Worm (Caenorhabditis elegans): ENCODE data around the gene lgc-45.
A peak's percentile ranks its signal among the peaks of the same experiment; 100 is the strongest.

lgc-45 gene

DNA sequence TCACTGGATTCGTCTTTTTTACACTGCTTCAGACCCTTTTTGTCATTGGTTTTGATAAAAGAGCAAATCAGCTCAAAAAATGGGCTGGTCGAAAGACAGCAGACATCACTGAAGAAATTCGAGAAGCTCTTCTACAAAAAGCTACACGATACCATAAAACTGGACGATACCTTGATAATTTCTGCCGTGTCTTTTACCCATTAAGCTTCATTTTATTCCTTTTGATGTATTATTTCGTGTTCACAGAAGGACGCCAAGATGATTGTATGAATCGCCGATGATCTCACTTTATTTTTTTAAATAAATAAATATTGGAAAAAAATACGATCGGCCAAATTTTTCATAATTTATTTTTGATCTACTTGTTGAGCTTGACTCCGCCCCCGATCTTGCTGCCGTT lies 9.8 kb downstream of the lgc-45 start:
- no peak for TF ChIP-seq elt-1 (tag; optimal IDR thresholded peaks at IDR 0.05; ENCODE audit: borderline replicate concordance, insufficient read depth)
- no peak for TF ChIP-seq M03D4.4 (tag; optimal IDR thresholded peaks at IDR 0.05)
- no peak for TF ChIP-seq snpc-4 (tag; optimal IDR thresholded peaks at IDR 0.05)
- no peak for TF ChIP-seq pha-4 (tag; optimal IDR thresholded peaks at IDR 0.05)

DNA sequence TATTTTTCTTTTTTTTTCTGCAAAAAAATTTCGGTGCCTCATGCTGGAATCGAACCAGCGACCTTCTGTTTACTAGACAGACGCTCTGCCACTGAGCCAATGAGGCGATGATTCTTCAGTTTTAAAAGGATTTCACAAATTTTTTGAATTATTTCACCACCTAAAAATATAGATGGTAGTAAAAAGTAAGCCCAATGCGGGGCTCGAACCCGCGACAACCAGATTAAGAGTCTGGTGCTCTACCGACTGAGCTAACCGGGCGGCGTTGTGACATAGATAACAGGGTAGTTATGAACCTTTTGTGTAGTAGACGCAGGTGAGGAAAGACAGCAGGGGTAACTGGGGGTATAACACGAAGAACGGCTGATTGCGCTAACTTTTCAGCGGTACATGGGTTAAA lies 10.3 kb downstream of the lgc-45 start:
- TF ChIP-seq drap-1 (GFP tag; optimal IDR thresholded peaks at IDR 0.05) = peak; percentile 52
- peak; percentile 18 for TF ChIP-seq tbx-8 (GFP tag; optimal IDR thresholded peaks at IDR 0.05)
- TF ChIP-seq ceh-83 (GFP tag; optimal IDR thresholded peaks at IDR 0.05) = peak; percentile 85
- peak; percentile 4 for TF ChIP-seq mls-2 (tag; optimal IDR thresholded peaks at IDR 0.05)
- peak; percentile 72 for TF ChIP-seq cnd-1 (tag; optimal IDR thresholded peaks at IDR 0.05)
- peak; percentile 68 for TF ChIP-seq M03D4.4 (tag; optimal IDR thresholded peaks at IDR 0.05)
- peak; percentile 58 for TF ChIP-seq sptf-1 (tag; optimal IDR thresholded peaks at IDR 0.05)
- TF ChIP-seq ham-2 (GFP tag; optimal IDR thresholded peaks at IDR 0.05) = peak; percentile 41
- TF ChIP-seq ceh-43 (GFP tag; optimal IDR thresholded peaks at IDR 0.05) = peak; percentile 39
- TF ChIP-seq bed-3 (GFP tag; optimal IDR thresholded peaks at IDR 0.05) = peak; percentile 56
- TF ChIP-seq unc-120 (tag; optimal IDR thresholded peaks at IDR 0.05; ENCODE audit: poor library complexity, severe bottlenecking) = peak; percentile 60
- TF ChIP-seq lin-13 (tag; optimal IDR thresholded peaks at IDR 0.05) = peak; percentile 8
- TF ChIP-seq sem-2 (GFP tag; optimal IDR thresholded peaks at IDR 0.05) = peak; percentile 59

DNA sequence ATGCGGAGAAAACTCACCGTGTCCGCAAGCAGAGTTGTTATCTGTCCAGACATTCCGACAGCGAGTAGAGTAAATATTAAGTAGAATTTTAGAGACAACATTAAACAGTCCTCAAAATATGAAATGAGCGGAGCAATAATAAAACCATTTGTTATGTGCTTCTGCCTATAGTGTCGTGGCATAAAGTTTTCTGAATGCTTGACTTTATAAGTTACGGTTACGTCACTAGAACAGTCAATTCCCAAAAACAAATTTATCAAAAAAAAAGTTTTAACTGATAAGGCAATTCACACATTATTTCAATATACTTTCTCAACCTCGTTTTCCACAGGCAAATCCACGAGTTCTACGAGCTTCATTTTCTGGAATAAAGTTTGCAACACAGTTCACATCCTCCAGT lies 11.8 kb downstream of the lgc-45 start, which contains the start of gene clec-127:
Gene clec-127, minus strand, starts transcription at position 101 of the 400 bp plus-strand sequence.
- no peak for TF ChIP-seq pha-4 (tag; optimal IDR thresholded peaks at IDR 0.05)
- TF ChIP-seq blmp-1 (tag; optimal IDR thresholded peaks at IDR 0.05) = no peak
- no peak for TF ChIP-seq nhr-2 (tag; optimal IDR thresholded peaks at IDR 0.05)
- no peak for TF ChIP-seq bed-3 (GFP tag; optimal IDR thresholded peaks at IDR 0.05)
- no peak for TF ChIP-seq ceh-43 (GFP tag; optimal IDR thresholded peaks at IDR 0.05)

DNA sequence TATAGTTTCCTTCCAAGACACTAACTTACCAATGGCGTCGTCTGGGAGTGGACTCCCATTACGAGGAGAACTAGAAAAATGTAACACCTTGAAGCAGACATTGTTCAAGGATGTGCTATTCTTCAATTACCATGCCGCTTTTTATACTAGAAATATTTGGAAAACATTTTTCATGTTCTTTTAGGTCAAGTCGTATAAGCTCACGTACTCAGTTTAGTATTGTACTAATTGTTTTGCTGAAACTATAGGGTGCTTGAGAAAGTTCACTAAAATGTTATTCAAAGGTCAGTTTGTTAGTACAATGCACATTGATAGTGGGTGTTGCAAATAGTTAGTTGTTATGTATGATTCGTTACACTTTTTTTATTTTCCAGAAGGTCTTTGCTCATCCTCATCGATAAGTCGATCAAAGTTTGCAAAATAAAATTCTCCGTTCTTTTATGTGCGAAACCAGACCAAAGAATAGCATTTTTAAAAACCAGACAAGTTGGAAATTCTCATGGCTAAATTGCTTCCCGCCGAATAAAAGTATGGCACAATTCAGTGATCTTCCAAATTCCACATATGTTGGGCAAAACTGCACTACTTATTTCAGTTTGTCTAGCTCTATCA lies 13.8 kb downstream of the lgc-45 start, which contains the start of the genes clec-128 and clec-129:
Gene clec-128, minus strand, starts transcription at position 101 of the 612 bp plus-strand sequence.
Gene clec-129, plus strand, starts transcription at position 562 of the 612 bp plus-strand sequence.
- TF ChIP-seq lsy-2 (tag; optimal IDR thresholded peaks at IDR 0.05) = no peak
- no peak for TF ChIP-seq zip-8 (tag; optimal IDR thresholded peaks at IDR 0.05)
- TF ChIP-seq bed-3 (GFP tag; optimal IDR thresholded peaks at IDR 0.05) = no peak
- no peak for TF ChIP-seq ceh-83 (GFP tag; optimal IDR thresholded peaks at IDR 0.05)
- no peak for TF ChIP-seq M03D4.4 (tag; optimal IDR thresholded peaks at IDR 0.05)
- no peak for TF ChIP-seq lin-32 (GFP tag; optimal IDR thresholded peaks at IDR 0.05)
- no peak for TF ChIP-seq ztf-11 (tag; optimal IDR thresholded peaks at IDR 0.05)

DNA sequence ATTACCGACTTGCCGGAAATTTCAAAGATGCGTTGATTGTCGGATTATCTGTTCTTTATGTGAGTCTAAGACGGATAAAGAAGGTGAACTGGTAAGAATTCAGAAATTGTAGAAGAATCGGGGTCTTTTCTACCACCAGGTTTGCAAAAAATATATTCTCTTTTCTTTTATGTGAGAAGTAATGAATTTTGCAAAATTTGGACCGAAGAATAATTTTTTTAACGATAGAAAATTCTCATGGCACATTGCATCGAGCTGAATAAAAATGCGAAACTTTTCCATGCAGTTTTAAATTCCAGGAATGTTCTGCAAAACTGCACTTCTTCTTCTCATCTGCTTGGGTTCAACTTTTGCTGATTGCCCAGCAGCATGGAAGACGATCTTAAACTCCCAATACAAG lies 16.0 kb downstream of the lgc-45 start, which contains the start of gene clec-130:
Gene clec-130, plus strand, starts transcription at position 301 of the 400 bp plus-strand sequence.
- TF ChIP-seq cnd-1 (tag; optimal IDR thresholded peaks at IDR 0.05) (no peak), mab-5 (tag; optimal IDR thresholded peaks at IDR 0.05) (no peak), M03D4.4 (tag; optimal IDR thresholded peaks at IDR 0.05) (no peak), tbx-8 (GFP tag; optimal IDR thresholded peaks at IDR 0.05) (no peak), nhr-28 (tag; optimal IDR thresholded peaks at IDR 0.05) (no peak), flh-1 (GFP tag; optimal IDR thresholded peaks at IDR 0.05) (no peak)

DNA sequence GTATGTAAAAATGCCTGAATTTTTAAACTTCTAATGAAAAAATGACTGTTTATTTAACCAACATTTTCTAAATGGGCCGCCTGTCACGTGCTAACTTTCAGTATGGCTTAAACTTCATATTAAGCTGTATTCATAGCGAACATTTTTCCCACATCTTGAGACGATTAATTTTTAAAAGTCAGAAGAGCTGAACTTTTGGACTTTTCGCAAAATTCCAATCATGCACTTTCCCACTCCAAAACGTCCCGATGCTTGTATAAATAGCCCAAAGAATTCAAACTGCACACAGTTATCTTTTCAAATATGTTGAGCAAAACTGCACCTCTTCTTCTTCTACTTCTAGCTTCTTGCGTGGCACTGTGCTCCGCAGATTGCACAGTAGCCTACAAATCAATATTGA lies 19.5 kb downstream of the lgc-45 start, which contains the start of gene clec-132:
Gene clec-132, plus strand, starts transcription at position 301 of the 400 bp plus-strand sequence.
- TF ChIP-seq mep-1 (tag; optimal IDR thresholded peaks at IDR 0.05) = no peak
- no peak for TF ChIP-seq ztf-11 (tag; optimal IDR thresholded peaks at IDR 0.05)
- TF ChIP-seq unc-120 (tag; optimal IDR thresholded peaks at IDR 0.05; ENCODE audit: poor library complexity, severe bottlenecking) = no peak
- no peak for TF ChIP-seq nhr-28 (tag; optimal IDR thresholded peaks at IDR 0.05)
- TF ChIP-seq sptf-1 (tag; optimal IDR thresholded peaks at IDR 0.05) = no peak
- no peak for TF ChIP-seq sem-2 (GFP tag; optimal IDR thresholded peaks at IDR 0.05)
- no peak for TF ChIP-seq flh-1 (GFP tag; optimal IDR thresholded peaks at IDR 0.05)
- no peak for TF ChIP-seq nhr-76 (tag; optimal IDR thresholded peaks at IDR 0.05)
- no peak for TF ChIP-seq unc-39 (tag; optimal IDR thresholded peaks at IDR 0.05)
- TF ChIP-seq pha-4 (tag; optimal IDR thresholded peaks at IDR 0.05) = no peak
- no peak for TF ChIP-seq M03D4.4 (tag; optimal IDR thresholded peaks at IDR 0.05)
- TF ChIP-seq hlh-1 (tag; optimal IDR thresholded peaks at IDR 0.05) = no peak
- no peak for TF ChIP-seq mab-5 (tag; optimal IDR thresholded peaks at IDR 0.05)
- TF ChIP-seq blmp-1 (tag; optimal IDR thresholded peaks at IDR 0.05) = no peak
- TF ChIP-seq elt-3 (tag; optimal IDR thresholded peaks at IDR 0.05) = no peak
- TF ChIP-seq nhr-237 (tag; optimal IDR thresholded peaks at IDR 0.05) = no peak
- no peak for TF ChIP-seq nhr-12 (tag; optimal IDR thresholded peaks at IDR 0.05)

Data from whole organism, mixed stage, embryonic.